Worm (Caenorhabditis elegans): ENCODE data around the gene T07D4.2.

Gene T07D4.2

ce11 chrII:8873842-8874241, at the start of gene T07D4.2:
Gene T07D4.2 (minus strand): TSS chrII:8873942.
- TF ChIP-seq nhr-10 (tag; optimal IDR thresholded peaks at IDR 0.05) (no peak), unc-55 (GFP tag; optimal IDR thresholded peaks at IDR 0.05) (no peak), ceh-82 (tag; optimal IDR thresholded peaks at IDR 0.05) (no peak), skn-1 (tag; optimal IDR thresholded peaks at IDR 0.05) (no peak), snpc-4 (tag; optimal IDR thresholded peaks at IDR 0.05) (no peak), ztf-11 (tag; optimal IDR thresholded peaks at IDR 0.05) (no peak), R02D3.7 (tag; optimal IDR thresholded peaks at IDR 0.05) (no peak), nhr-21 (tag; optimal IDR thresholded peaks at IDR 0.05) (no peak), sma-3 (GFP tag; optimal IDR thresholded peaks at IDR 0.05) (no peak), C34F6.9 (tag; optimal IDR thresholded peaks at IDR 0.05) (no peak), egl-27 (tag; optimal IDR thresholded peaks at IDR 0.05) (no peak)

- TF ChIP-seq blmp-1 (tag; optimal IDR thresholded peaks at IDR 0.05; ENCODE audit: insufficient read depth) = no peak
- TF ChIP-seq lin-39 (tag; optimal IDR thresholded peaks at IDR 0.05) = no peak
- TF ChIP-seq fos-1 (tag; optimal IDR thresholded peaks at IDR 0.05) = peak; percentile 4
- no peak for TF ChIP-seq unc-55 (GFP tag; optimal IDR thresholded peaks at IDR 0.05)
- no peak for TF ChIP-seq ama-1 (optimal IDR thresholded peaks at IDR 0.05)
- no peak for TF ChIP-seq egl-27 (tag; optimal IDR thresholded peaks at IDR 0.05)
- TF ChIP-seq nhr-12 (tag; optimal IDR thresholded peaks at IDR 0.05) = no peak
Observed at ce11 chrII:8923187-8923586, 49.4 kb upstream of the T07D4.2 start.

- TF ChIP-seq fos-1 (tag; optimal IDR thresholded peaks at IDR 0.05) (peak; percentile 61), unc-55 (GFP tag; optimal IDR thresholded peaks at IDR 0.05) (peak; percentile 24), lin-39 (tag; optimal IDR thresholded peaks at IDR 0.05) (no peak), ama-1 (optimal IDR thresholded peaks at IDR 0.05) (no peak), blmp-1 (tag; optimal IDR thresholded peaks at IDR 0.05; ENCODE audit: insufficient read depth) (no peak), zag-1 (tag; optimal IDR thresholded peaks at IDR 0.05) (no peak), elt-3 (tag; optimal IDR thresholded peaks at IDR 0.05) (no peak), nhr-6 (tag; optimal IDR thresholded peaks at IDR 0.05) (no peak)
Observed at ce11 chrII:8922140-8922539, 48.4 kb upstream of the T07D4.2 start, which contains the start of gene B0457.6. Gene B0457.6 (plus strand): TSS chrII:8922423.

ce11 chrII:8921456-8921855, 47.7 kb upstream of the T07D4.2 start:
- TF ChIP-seq C34F6.9 (tag; optimal IDR thresholded peaks at IDR 0.05) (no peak), mab-5 (tag; optimal IDR thresholded peaks at IDR 0.05) (no peak), aly-2 (tag; optimal IDR thresholded peaks at IDR 0.05) (no peak), ceh-16 (tag; optimal IDR thresholded peaks at IDR 0.05) (no peak), nhr-21 (tag; optimal IDR thresholded peaks at IDR 0.05) (no peak), dmd-4 (tag; optimal IDR thresholded peaks at IDR 0.05) (no peak), sma-3 (GFP tag; optimal IDR thresholded peaks at IDR 0.05) (no peak), gmeb-1 (tag; optimal IDR thresholded peaks at IDR 0.05) (no peak), lin-13 (GFP tag; optimal IDR thresholded peaks at IDR 0.05) (no peak), nhr-237 (tag; optimal IDR thresholded peaks at IDR 0.05) (no peak), ztf-11 (tag; optimal IDR thresholded peaks at IDR 0.05) (no peak), unc-62 (GFP tag; optimal IDR thresholded peaks at IDR 0.05) (no peak), unc-55 (GFP tag; optimal IDR thresholded peaks at IDR 0.05) (no peak), ztf-4 (tag; optimal IDR thresholded peaks at IDR 0.05) (no peak), elt-1 (tag; optimal IDR thresholded peaks at IDR 0.05) (no peak), nhr-6 (tag; optimal IDR thresholded peaks at IDR 0.05) (no peak), R02D3.7 (tag; optimal IDR thresholded peaks at IDR 0.05) (no peak), snpc-4 (tag; optimal IDR thresholded peaks at IDR 0.05) (no peak), nhr-23 (tag; optimal IDR thresholded peaks at IDR 0.05) (no peak)

- TF ChIP-seq ceh-82 (tag; optimal IDR thresholded peaks at IDR 0.05) (no peak), alr-1 (tag; optimal IDR thresholded peaks at IDR 0.05) (no peak), nhr-10 (tag; optimal IDR thresholded peaks at IDR 0.05) (no peak), crh-2 (tag; optimal IDR thresholded peaks at IDR 0.05) (no peak), ztf-4 (tag; optimal IDR thresholded peaks at IDR 0.05) (no peak), egl-27 (tag; optimal IDR thresholded peaks at IDR 0.05) (no peak), R02D3.7 (tag; optimal IDR thresholded peaks at IDR 0.05) (no peak), lsy-2 (tag; optimal IDR thresholded peaks at IDR 0.05) (no peak), ZK546.5 (tag; optimal IDR thresholded peaks at IDR 0.05) (no peak), blmp-1 (tag; optimal IDR thresholded peaks at IDR 0.05; ENCODE audit: insufficient read depth) (no peak), elt-3 (tag; optimal IDR thresholded peaks at IDR 0.05) (no peak), sma-9 (GFP tag; optimal IDR thresholded peaks at IDR 0.05) (no peak), sma-9 (tag; optimal IDR thresholded peaks at IDR 0.05) (no peak)
Observed at ce11 chrII:8920955-8921354, 47.2 kb upstream of the T07D4.2 start.
